Worm (Caenorhabditis elegans) whole organism, L4 larva: ENCODE results near the gene col-159.

ENCODE experiments used
- F10B5.3 ChIP-seq: sonication (generic microtip); optimal IDR thresholded peaks from 2 replicates; lab custom pipeline; 2016; ENCODE audit warnings: mild to moderate bottlenecking, missing genetic modification characterization, missing compliant biosample characterization
- F37D6.2 ChIP-seq: sonication (generic microtip); optimal IDR thresholded peaks from 2 replicates; lab custom pipeline; 2016; ENCODE audit warnings: mild to moderate bottlenecking, missing genetic modification characterization, missing compliant biosample characterization
- T20F7.1 ChIP-seq: fragments of 200-800 bp; sonication (Bioruptor generic); optimal IDR thresholded peaks from 2 replicates; lab custom pipeline; 2018; ENCODE audit warnings: mild to moderate bottlenecking, missing genetic modification characterization, missing compliant biosample characterization
- T26A8.4 ChIP-seq: fragments of 200-800 bp; sonication (Bioruptor generic); IDR thresholded peaks from 2 replicates; pipeline ENCODE4 v1.3.6; 2022; ENCODE audit warnings: missing genetic modification characterization, missing compliant biosample characterization
- Y105C5A.15 ChIP-seq: fragments of 200-800 bp; sonication (Bioruptor generic); IDR thresholded peaks from 2 replicates; pipeline ENCODE4 v1.3.6; 2022; ENCODE audit warnings: missing genetic modification characterization, missing compliant biosample characterization
- Y75B8A.6 ChIP-seq: fragments of 200-800 bp; sonication (Bioruptor generic); IDR thresholded peaks from 2 replicates; pipeline ENCODE4 v1.3.6; 2022; ENCODE audit warnings: missing genetic modification reagents, missing genetic modification characterization, missing compliant biosample characterization
- aha-1 ChIP-seq: fragments of 150-350 bp; peaks from one replicate; lab custom pipeline; 2014; ENCODE audit warnings: missing biosample characterization, missing genetic modification characterization
- arid-1 ChIP-seq: fragments of 200-800 bp; sonication (Bioruptor generic); conservative IDR thresholded peaks from 2 replicates; pipeline ENCODE4 v1.3.6; 2022; ENCODE audit warnings: missing genetic modification reagents, missing genetic modification characterization, missing compliant biosample characterization
- ceh-20 ChIP-seq: fragments of 200-800 bp; sonication (Bioruptor generic); IDR thresholded peaks from 2 replicates; pipeline ENCODE4 v1.3.6; 2022; ENCODE audit warnings: missing genetic modification reagents, missing genetic modification characterization, missing compliant biosample characterization
- ceh-28 ChIP-seq: fragments of 150-350 bp; optimal IDR thresholded peaks from 2 replicates; lab custom pipeline; 2014; ENCODE audit warnings: missing biosample characterization, missing genetic modification reagents, missing genetic modification characterization
- ces-1 ChIP-seq: fragments of 150-350 bp; sonication (generic microtip); optimal IDR thresholded peaks from 4 replicates; lab custom pipeline; 2014; ENCODE audit warnings: missing biosample characterization, missing genetic modification reagents, missing genetic modification characterization
- ctbp-1 ChIP-seq: fragments of 200-800 bp; sonication (Bioruptor generic); IDR thresholded peaks from 2 replicates; pipeline ENCODE4 v1.3.6; 2022; ENCODE audit warnings: missing genetic modification reagents, missing genetic modification characterization, missing compliant biosample characterization
- daf-16 ChIP-seq, 3 experiments: sonication (generic microtip); optimal IDR thresholded peaks; 2 replicates each; lab custom pipeline; 2016 to 2017; ENCODE audit warnings: missing genetic modification characterization in 3 of 3, missing genetic modification reagents in 3 of 3, mild to moderate bottlenecking in 2 of 3, missing compliant biosample characterization in 2 of 3, missing biosample characterization in 1 of 3, moderate library complexity in 1 of 3
- dmd-6 ChIP-seq: fragments of 200-800 bp; sonication (Bioruptor generic); IDR thresholded peaks from 2 replicates; pipeline ENCODE4 v1.3.6; 2022; ENCODE audit warnings: missing genetic modification reagents, missing genetic modification characterization, missing compliant biosample characterization
- dve-1 ChIP-seq: sonication (generic microtip); optimal IDR thresholded peaks from 2 replicates; lab custom pipeline; 2017; ENCODE audit warnings: antibody characterized with exemption, mild to moderate bottlenecking, missing genetic modification characterization, missing compliant biosample characterization; ENCODE audit not compliant: insufficient read depth
- egl-27 ChIP-seq: sonication (generic microtip); optimal IDR thresholded peaks from 3 replicates; lab custom pipeline; 2017; ENCODE audit warnings: missing biosample characterization, missing genetic modification reagents, missing genetic modification characterization
- fkh-10 ChIP-seq: fragments of 150-350 bp; optimal IDR thresholded peaks from 2 replicates; lab custom pipeline; 2014; ENCODE audit warnings: missing biosample characterization, missing genetic modification reagents, missing genetic modification characterization
- hlh-11 ChIP-seq: fragments of 200-800 bp; sonication (Bioruptor generic); optimal IDR thresholded peaks from 2 replicates; lab custom pipeline; 2018; ENCODE audit warnings: mild to moderate bottlenecking, missing genetic modification characterization, missing compliant biosample characterization
- hlh-30 ChIP-seq: sonication (generic microtip); optimal IDR thresholded peaks from 2 replicates; lab custom pipeline; 2017; ENCODE audit warnings: antibody characterized with exemption, mild to moderate bottlenecking, missing genetic modification characterization, missing compliant biosample characterization; ENCODE audit not compliant: insufficient read depth
- hmg-1.1 ChIP-seq: fragments of 200-800 bp; sonication (Bioruptor generic); IDR thresholded peaks from 2 replicates; pipeline ENCODE4 v1.3.6; 2022; ENCODE audit warnings: missing genetic modification reagents, missing genetic modification characterization, missing compliant biosample characterization
- mep-1 ChIP-seq: fragments of 150-350 bp; sonication (generic microtip); optimal IDR thresholded peaks from 3 replicates; lab custom pipeline; 2014; ENCODE audit warnings: missing biosample characterization, missing genetic modification characterization
- mes-2 ChIP-seq: sonication (generic microtip); optimal IDR thresholded peaks from 2 replicates; lab custom pipeline; 2016; ENCODE audit warnings: missing genotype, mild to moderate bottlenecking, missing genetic modification characterization, missing compliant biosample characterization; ENCODE audit not compliant: poor library complexity, severe bottlenecking
- mxl-3 ChIP-seq: fragments of 200-800 bp; sonication (Bioruptor generic); optimal IDR thresholded peaks from 2 replicates; lab custom pipeline; 2018; ENCODE audit warnings: mild to moderate bottlenecking, missing genetic modification characterization, missing compliant biosample characterization
- nhr-10 ChIP-seq: fragments of 150-350 bp; optimal IDR thresholded peaks from 2 replicates; lab custom pipeline; 2014; ENCODE audit warnings: missing biosample characterization, missing genetic modification characterization
- nhr-102 ChIP-seq: sonication (generic microtip); optimal IDR thresholded peaks from 2 replicates; lab custom pipeline; 2016; ENCODE audit warnings: mild to moderate bottlenecking, missing genetic modification characterization, moderate library complexity, missing compliant biosample characterization
- nhr-11 ChIP-seq: fragments of 150-350 bp; optimal IDR thresholded peaks from 2 replicates; lab custom pipeline; 2014; ENCODE audit warnings: missing biosample characterization, missing genetic modification characterization
- nhr-111 ChIP-seq: fragments of 200-800 bp; sonication (Bioruptor generic); optimal IDR thresholded peaks from 2 replicates; lab custom pipeline; 2018; ENCODE audit warnings: mild to moderate bottlenecking, missing genetic modification characterization, missing compliant biosample characterization
- nhr-28 ChIP-seq: fragments of 150-350 bp; optimal IDR thresholded peaks from 2 replicates; lab custom pipeline; 2014; ENCODE audit warnings: missing biosample characterization, missing genetic modification characterization
- nhr-48 ChIP-seq: sonication (generic microtip); optimal IDR thresholded peaks from 2 replicates; lab custom pipeline; 2016; ENCODE audit warnings: mild to moderate bottlenecking, missing genetic modification characterization, missing compliant biosample characterization
- nhr-6 ChIP-seq: fragments of 150-350 bp; optimal IDR thresholded peaks from 2 replicates; lab custom pipeline; 2014; ENCODE audit warnings: missing biosample characterization, missing genetic modification characterization
- nhr-77 ChIP-seq: fragments of 150-350 bp; optimal IDR thresholded peaks from 2 replicates; lab custom pipeline; 2014; ENCODE audit warnings: missing biosample characterization, missing genetic modification characterization
- php-3 ChIP-seq: fragments of 200-800 bp; sonication (Bioruptor generic); IDR thresholded peaks from 2 replicates; pipeline ENCODE4 v1.3.6; 2022; ENCODE audit warnings: missing genetic modification reagents, missing genetic modification characterization, missing compliant biosample characterization
- pqm-1 ChIP-seq: sonication (generic microtip); optimal IDR thresholded peaks from 2 replicates; lab custom pipeline; 2017; ENCODE audit warnings: missing biosample characterization, missing genetic modification characterization
- saeg-2 ChIP-seq: fragments of 200-800 bp; sonication (Bioruptor generic); IDR thresholded peaks from 2 replicates; pipeline ENCODE4 v1.3.6; 2022; ENCODE audit warnings: missing genetic modification reagents, missing genetic modification characterization, missing compliant biosample characterization
- skn-1 ChIP-seq: fragments of 150-350 bp; optimal IDR thresholded peaks from 2 replicates; lab custom pipeline; 2014; ENCODE audit warnings: missing biosample characterization, missing genetic modification characterization
- tra-1 ChIP-seq: fragments of 200-800 bp; sonication (Bioruptor generic); IDR thresholded peaks from 2 replicates; pipeline ENCODE4 v1.3.6; 2022; ENCODE audit warnings: missing genetic modification reagents, missing genetic modification characterization, missing compliant biosample characterization
- unc-39 ChIP-seq: sonication (generic microtip); optimal IDR thresholded peaks from 2 replicates; lab custom pipeline; 2017; ENCODE audit warnings: missing biosample characterization, missing genetic modification characterization
- zip-2 ChIP-seq: fragments of 150-350 bp; optimal IDR thresholded peaks from 2 replicates; lab custom pipeline; 2014; ENCODE audit warnings: missing biosample characterization, missing genetic modification characterization

col-159 gene

DNA sequence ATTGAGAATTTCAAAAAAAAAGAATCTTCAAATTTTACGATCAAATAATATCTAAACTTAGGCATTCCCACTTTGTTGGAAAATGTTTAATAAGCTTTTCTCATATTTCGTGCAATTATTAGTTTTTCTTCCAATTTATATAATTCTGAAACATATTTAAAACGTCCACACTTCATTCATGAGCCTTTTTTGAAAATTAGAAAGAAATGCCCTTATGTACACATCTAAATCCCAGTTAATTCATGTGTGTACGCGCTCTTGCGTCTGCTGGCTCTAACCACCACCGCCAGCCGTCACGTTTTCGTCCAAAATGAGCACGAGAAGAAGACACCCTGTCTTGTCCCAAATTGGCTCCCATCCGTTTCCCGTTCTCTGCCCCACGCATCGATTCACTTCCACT, 35.4 kb downstream of the col-159 start:
- no peak for TF ChIP-seq F10B5.3 (tag; lab: Kevin White, UChicago)
- TF ChIP-seq hlh-30 (tag; lab: Kevin White, UChicago) = peak; percentile 34
- peak; percentile 93 for TF ChIP-seq aha-1 (tag; lab: Kevin White, UChicago)
- no peak for TF ChIP-seq hlh-11

DNA sequence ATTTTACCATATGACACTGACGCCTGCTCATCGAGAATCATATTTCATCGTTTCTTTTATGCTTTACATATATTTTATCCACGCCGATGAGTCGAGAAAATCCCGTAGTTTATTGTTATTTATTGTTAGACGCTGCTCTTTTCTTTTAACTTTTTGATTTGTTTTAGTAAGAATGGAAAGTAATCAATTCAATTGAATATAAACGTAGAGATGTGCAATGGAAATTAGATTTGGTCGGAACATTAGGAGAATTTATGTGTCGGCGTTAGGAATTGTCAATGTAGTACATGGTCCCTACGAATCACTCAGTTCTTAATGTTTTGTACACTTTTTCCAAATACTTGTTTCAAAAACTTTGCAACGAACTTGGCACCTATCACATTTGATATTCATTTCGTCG, 36.7 kb downstream of the col-159 start:
- TF ChIP-seq unc-39 (tag; lab: Kevin White, UChicago) (no peak), pqm-1 (tag; lab: Kevin White, UChicago) (no peak), ctbp-1 (GFP tag; lab: Robert Waterston, UW) (peak; percentile 28; the same call in 1 of the 2 replicates), ces-1 (GFP tag; lab: Kevin White, UChicago) (peak; percentile 20), zip-2 (tag; lab: Kevin White, UChicago) (no peak), skn-1 (tag; lab: Kevin White, UChicago) (no peak), egl-27 (tag; lab: Kevin White, UChicago) (no peak), nhr-11 (no peak), fkh-10 (GFP tag; lab: Kevin White, UChicago) (peak; percentile 38), Y105C5A.15 (GFP tag; lab: Robert Waterston, UW) (no peak), Y75B8A.6 (no peak), ceh-20 (GFP tag; lab: Robert Waterston, UW) (no peak)

DNA sequence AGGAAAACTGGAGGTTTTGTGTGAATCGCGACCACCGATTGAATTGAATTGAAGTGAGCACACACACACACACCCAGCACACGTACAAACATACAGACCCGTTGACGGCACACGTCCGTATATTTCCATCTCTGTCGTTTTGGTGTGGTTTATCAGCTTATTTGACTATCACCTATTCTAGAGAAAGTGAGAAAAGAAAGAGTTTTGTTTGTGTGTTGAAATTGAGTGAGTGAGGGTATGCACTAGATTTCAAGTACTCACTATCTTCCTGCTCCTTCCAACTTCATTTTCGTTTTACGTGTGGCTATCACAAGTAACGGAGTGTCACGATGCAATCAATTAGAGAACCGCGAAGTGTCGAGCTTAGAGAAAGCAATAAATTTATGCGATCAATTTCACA, 38.1 kb downstream of the col-159 start:
- no peak for TF ChIP-seq Y105C5A.15 (GFP tag; lab: Robert Waterston, UW)
- peak; percentile 21 for TF ChIP-seq nhr-77 (tag; lab: Kevin White, UChicago)
- TF ChIP-seq php-3 (GFP tag; lab: Robert Waterston, UW) = peak; percentile 71
- peak; percentile 87 for TF ChIP-seq dmd-6
- TF ChIP-seq F37D6.2 (tag; lab: Kevin White, UChicago) = no peak
- peak; percentile 48 for TF ChIP-seq mes-2
- peak; percentile 80 for TF ChIP-seq nhr-28 (tag; lab: Kevin White, UChicago)
- peak; percentile 63 for TF ChIP-seq nhr-6 (tag; lab: Kevin White, UChicago)
- TF ChIP-seq daf-16 (GFP tag; optimal IDR thresholded peaks at IDR 0.05; lab: Kevin White, UChicago) = no peak
- peak; percentile 83 for TF ChIP-seq daf-16 (tag; optimal IDR thresholded peaks at IDR 0.05; lab: Kevin White, UChicago)
- TF ChIP-seq T20F7.1 (GFP tag; lab: Kevin White, UChicago) = peak; percentile 53
- TF ChIP-seq nhr-48 (tag; lab: Kevin White, UChicago) = peak; percentile 48
- peak; percentile 27 for TF ChIP-seq hlh-30 (tag; lab: Kevin White, UChicago)
- no peak for TF ChIP-seq ceh-28 (tag; lab: Kevin White, UChicago)
- peak; percentile 39 for TF ChIP-seq mep-1
- TF ChIP-seq aha-1 (tag; lab: Kevin White, UChicago) = peak; percentile 79
- TF ChIP-seq pqm-1 (tag; lab: Kevin White, UChicago) = peak; percentile 93
- peak; percentile 44; the same call in 1 of the 2 replicates for TF ChIP-seq T26A8.4 (GFP tag; lab: Robert Waterston, UW)
- TF ChIP-seq mxl-3 (GFP tag; lab: Kevin White, UChicago) = peak; percentile 7
- no peak for TF ChIP-seq saeg-2 (GFP tag; lab: Robert Waterston, UW)
- peak; percentile 76; the same call in 1 of the 2 replicates for TF ChIP-seq tra-1 (GFP tag; lab: Robert Waterston, UW)
- 0 out of 2 replicates have a peak, but pooled peaks have one; percentile 17 for TF ChIP-seq arid-1
- peak; percentile 79 for TF ChIP-seq dve-1 (tag; lab: Kevin White, UChicago)
- TF ChIP-seq hlh-11 = peak; percentile 86
- no peak for TF ChIP-seq nhr-102 (tag; lab: Kevin White, UChicago)
- TF ChIP-seq nhr-10 (tag; lab: Kevin White, UChicago) = no peak
- peak; percentile 40; the same call in 1 of the 2 replicates for TF ChIP-seq hmg-1.1 (GFP tag; lab: Robert Waterston, UW)
- no peak for TF ChIP-seq nhr-111 (GFP tag; lab: Kevin White, UChicago)
